Fruit fly (Drosophila melanogaster): ENCODE results near the gene CG6638.
A peak's percentile ranks its signal among the peaks of the same experiment; 100 is the strongest.

CG6638 gene

dm6 chr3L:8575844-8576842 is at the start of gene CG6638, which contains the start of gene CG43078 (continued):
- no peak for TF ChIP-seq CG34224 (GFP tag; IDR thresholded peaks at IDR 0.05; ENCODE audit: partially characterized antibody)
- TF ChIP-seq Drgx (GFP tag; IDR thresholded peaks at IDR 0.05), result no peak
- TF ChIP-seq Sry-δ (GFP tag; optimal IDR thresholded peaks at IDR 0.05), result peak; percentile 27
- no peak for TF ChIP-seq ac (GFP tag; optimal IDR thresholded peaks at IDR 0.05)
- no peak for TF ChIP-seq pum (GFP tag; optimal IDR thresholded peaks at IDR 0.05)
- TF ChIP-seq Xbp1 (GFP tag; optimal IDR thresholded peaks at IDR 0.05), result peak; percentile 23
- TF ChIP-seq BEAF-32 (GFP tag; optimal IDR thresholded peaks at IDR 0.05), result peak; percentile 22
- TF ChIP-seq CG10147 (GFP tag; optimal IDR thresholded peaks at IDR 0.05), result no peak
- TF ChIP-seq gem (tag; optimal IDR thresholded peaks at IDR 0.05), result no peak
- no peak for TF ChIP-seq knrl (GFP tag; IDR thresholded peaks at IDR 0.05; ENCODE audit: partially characterized antibody)
- no peak for TF ChIP-seq CrebB (tag; optimal IDR thresholded peaks at IDR 0.05)
- no peak for TF ChIP-seq kay (GFP tag; optimal IDR thresholded peaks at IDR 0.05)
- no peak for TF ChIP-seq ATbp (GFP tag; optimal IDR thresholded peaks at IDR 0.05)
- TF ChIP-seq CG15073 (GFP tag; optimal IDR thresholded peaks at IDR 0.05), result no peak
- peak; percentile 38 for TF ChIP-seq lilli (GFP tag; optimal IDR thresholded peaks at IDR 0.05)
- no peak for TF ChIP-seq CG15011 (GFP tag; optimal IDR thresholded peaks at IDR 0.05)
- TF ChIP-seq CG14667 (GFP tag; IDR thresholded peaks at IDR 0.05), result no peak
- no peak for TF ChIP-seq psq (GFP tag; optimal IDR thresholded peaks at IDR 0.05)
- TF ChIP-seq CG12391 (tag; optimal IDR thresholded peaks at IDR 0.05), result peak; percentile 48
- TF ChIP-seq NK7.1 (GFP tag; optimal IDR thresholded peaks at IDR 0.05), result no peak
- TF ChIP-seq GATAe (GFP tag; conservative IDR thresholded peaks at IDR 0.05), result no peak
- TF ChIP-seq prd (optimal IDR thresholded peaks at IDR 0.05), result no peak
- TF ChIP-seq prd (GFP tag; IDR thresholded peaks at IDR 0.05), result no peak
- no peak for TF ChIP-seq Myb (GFP tag; optimal IDR thresholded peaks at IDR 0.05)
- peak; percentile 4 for TF ChIP-seq tin (GFP tag; optimal IDR thresholded peaks at IDR 0.05)
- no peak for TF ChIP-seq CG31441 (GFP tag; IDR thresholded peaks at IDR 0.05)
- no peak for TF ChIP-seq ind (GFP tag; optimal IDR thresholded peaks at IDR 0.05)
- TF ChIP-seq sr (GFP tag; IDR thresholded peaks at IDR 0.05), result peak; percentile 57; the same call in 2 of the 3 replicates
- TF ChIP-seq nmo (GFP tag; optimal IDR thresholded peaks at IDR 0.05), result peak; percentile 27
- TF ChIP-seq CG8388 (GFP tag; optimal IDR thresholded peaks at IDR 0.05), result peak; percentile 89
- TF ChIP-seq fu2 (GFP tag; optimal IDR thresholded peaks at IDR 0.05), result no peak
- TF ChIP-seq Chrac-16 (GFP tag; optimal IDR thresholded peaks at IDR 0.05), result no peak
- TF ChIP-seq Hmr (GFP tag; optimal IDR thresholded peaks at IDR 0.05), result no peak
- no peak for TF ChIP-seq CG17829 (tag; optimal IDR thresholded peaks at IDR 0.05)
- no peak for TF ChIP-seq Gsc (GFP tag; IDR thresholded peaks at IDR 0.05)
- peak; percentile 33 for TF ChIP-seq CG14710 (tag; optimal IDR thresholded peaks at IDR 0.05)
- TF ChIP-seq tx (GFP tag; optimal IDR thresholded peaks at IDR 0.05), result no peak
- no peak for TF ChIP-seq al (GFP tag; IDR thresholded peaks at IDR 0.05)
- peak; percentile 69 for TF ChIP-seq MBD-R2 (GFP tag; IDR thresholded peaks at IDR 0.05)
- no peak for TF ChIP-seq pan (optimal IDR thresholded peaks at IDR 0.05)
- TF ChIP-seq pan (GFP tag; optimal IDR thresholded peaks at IDR 0.05 in 1 of 2, IDR thresholded peaks at IDR 0.05 in 1 of 2), result no peak
- TF ChIP-seq CG6765 (GFP tag; optimal IDR thresholded peaks at IDR 0.05), result no peak
- no peak for TF ChIP-seq chm (GFP tag; IDR thresholded peaks at IDR 0.05)
- no peak for TF ChIP-seq fd102C (GFP tag; optimal IDR thresholded peaks at IDR 0.05)
- TF ChIP-seq CG3726 (GFP tag; IDR thresholded peaks at IDR 0.05), result no peak
- peak; percentile 7 for TF ChIP-seq az2 (GFP tag; optimal IDR thresholded peaks at IDR 0.05)
- no peak for TF ChIP-seq mam (GFP tag; optimal IDR thresholded peaks at IDR 0.05)
- TF ChIP-seq Blimp-1 (GFP tag; optimal IDR thresholded peaks at IDR 0.05), result no peak
- TF ChIP-seq H15 (GFP tag; IDR thresholded peaks at IDR 0.05), result no peak
- no peak for TF ChIP-seq PHDP (tag; optimal IDR thresholded peaks at IDR 0.05)
